Worm (Caenorhabditis elegans) whole organism, L4/young adult: ENCODE data around the gene clec-62.

ENCODE experiments used
- W03F9.2 ChIP-seq: fragments of 150-350 bp; optimal IDR thresholded peaks from 2 replicates; lab custom pipeline; 2014; ENCODE audit warnings: missing biosample characterization, missing genetic modification characterization
- him-1 ChIP-seq: sonication (generic microtip); optimal IDR thresholded peaks from 2 replicates; lab custom pipeline; 2016; ENCODE audit warnings: missing genotype, missing genetic modification reagents, missing genetic modification characterization, missing compliant biosample characterization

DNA sequence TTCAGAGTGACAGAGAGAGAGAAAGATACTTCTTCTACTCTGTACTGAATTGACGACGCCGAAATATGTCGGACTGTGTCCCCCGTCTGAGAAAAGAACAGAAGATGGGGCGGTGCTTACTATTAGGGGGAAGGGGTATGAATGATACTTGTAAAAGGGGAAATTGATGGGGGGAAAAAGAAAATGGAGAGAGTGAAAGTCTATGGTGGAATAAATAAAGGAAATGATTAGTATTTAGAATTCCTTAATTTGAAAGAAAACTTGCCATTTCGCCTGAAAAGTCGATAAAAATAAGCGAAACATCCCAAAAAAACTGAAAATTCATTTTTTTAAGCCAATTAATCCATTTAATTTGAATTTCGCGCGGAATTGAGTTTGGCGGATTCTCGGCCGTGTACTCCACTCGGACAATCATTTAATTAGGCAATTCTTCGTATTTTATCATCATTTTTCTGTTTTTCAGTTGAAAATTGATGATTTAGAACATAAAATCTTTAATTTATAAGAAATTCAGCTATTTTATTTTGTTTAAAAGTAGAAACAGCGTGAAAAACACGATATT lies 19.7 kb upstream of the clec-62 start, which contains the start of gene F35C5.12:
- TF ChIP-seq W03F9.2 (no peak), him-1 (tag; lab: Kevin White, UChicago) (no peak)
